Worm (Caenorhabditis elegans): ENCODE data around the gene srv-14.

DNA sequence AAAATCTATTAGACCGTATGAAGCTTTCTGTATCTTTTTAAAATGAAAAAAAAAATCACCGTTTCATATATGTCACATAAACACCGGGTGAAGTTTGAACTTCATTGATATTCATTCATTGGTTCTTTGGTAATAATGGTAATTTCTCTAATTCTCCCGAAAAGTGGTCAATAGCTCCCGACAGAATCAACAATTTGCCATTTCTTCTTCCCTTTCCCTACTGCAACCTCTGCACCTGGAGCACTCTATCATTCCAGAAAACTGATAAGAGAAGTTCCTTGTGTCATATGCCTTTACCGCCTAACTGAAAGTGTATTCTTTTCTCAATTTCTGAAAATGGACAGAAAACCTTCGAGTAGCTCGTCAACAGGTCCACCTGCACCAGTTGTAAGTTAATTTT lies 44.4 kb downstream of the srv-14 start, which contains the start of gene Y105C5A.24:
- TF ChIP-seq nhr-11 (tag; optimal IDR thresholded peaks at IDR 0.05) (no peak), pag-3 (tag; optimal IDR thresholded peaks at IDR 0.05; ENCODE audit: borderline replicate concordance) (no peak), ceh-34 (tag; optimal IDR thresholded peaks at IDR 0.05) (no peak), nfya-1 (tag; optimal IDR thresholded peaks at IDR 0.05) (no peak), che-1 (tag; optimal IDR thresholded peaks at IDR 0.05) (no peak), pha-4 (tag; optimal IDR thresholded peaks at IDR 0.05) (no peak), ceh-9 (tag; optimal IDR thresholded peaks at IDR 0.05) (no peak), syd-9 (tag; optimal IDR thresholded peaks at IDR 0.05) (no peak), elt-2 (tag; optimal IDR thresholded peaks at IDR 0.05) (no peak), zip-5 (tag; optimal IDR thresholded peaks at IDR 0.05) (no peak), elt-4 (tag; optimal IDR thresholded peaks at IDR 0.05) (no peak), tbx-2 (tag; optimal IDR thresholded peaks at IDR 0.05) (no peak), ets-4 (tag; optimal IDR thresholded peaks at IDR 0.05) (no peak)

Data from whole organism, late embryonic.